Worm (Caenorhabditis elegans): ENCODE measurements around the gene tsg-101.
A peak's percentile ranks its signal among the peaks of the same experiment; 100 is the strongest.

tsg-101 gene

ce11 chrIV:3527878-3528277, 13.5 kb upstream of the tsg-101 start:
- TF ChIP-seq ccch-3 (GFP tag; optimal IDR thresholded peaks at IDR 0.05) (no peak), snpc-4 (GFP tag; optimal IDR thresholded peaks at IDR 0.05) (no peak), snpc-4 (tag; optimal IDR thresholded peaks at IDR 0.05) (no peak), pha-4 (tag; optimal IDR thresholded peaks at IDR 0.05) (no peak), chd-7 (tag; optimal IDR thresholded peaks at IDR 0.05) (no peak), B0035.1 (tag; optimal IDR thresholded peaks at IDR 0.05) (no peak), T07F8.4 (tag; optimal IDR thresholded peaks at IDR 0.05) (no peak), egl-44 (GFP tag; IDR thresholded peaks at IDR 0.05) (no peak), attf-5 (GFP tag; optimal IDR thresholded peaks at IDR 0.05) (no peak), K11D2.4 (GFP tag; IDR thresholded peaks at IDR 0.05) (no peak), lin-35 (GFP tag; optimal IDR thresholded peaks at IDR 0.05) (no peak), ztf-22 (GFP tag; optimal IDR thresholded peaks at IDR 0.05) (no peak), nfya-1 (tag; optimal IDR thresholded peaks at IDR 0.05; ENCODE audit: borderline replicate concordance, insufficient read depth) (no peak), hrde-1 (tag; optimal IDR thresholded peaks at IDR 0.05; ENCODE audit: borderline replicate concordance) (no peak), hlh-12 (tag; optimal IDR thresholded peaks at IDR 0.05) (no peak), ztf-26 (tag; optimal IDR thresholded peaks at IDR 0.05) (no peak), ekl-4 (GFP tag; IDR thresholded peaks at IDR 0.05) (no peak), F33H1.4 (GFP tag; IDR thresholded peaks at IDR 0.05) (no peak), gei-17 (GFP tag; optimal IDR thresholded peaks at IDR 0.05) (no peak)

ce11 chrIV:3526831-3527404, 12.6 kb upstream of the tsg-101 start, which contains the start of gene M57.2:
TSS of gene M57.2 (plus strand) at chrIV:3527354.
- no peak for TF ChIP-seq F37B4.10 (GFP tag; IDR thresholded peaks at IDR 0.05)
- TF ChIP-seq somi-1 (GFP tag; optimal IDR thresholded peaks at IDR 0.05): no peak
- TF ChIP-seq Y79H2A.3 (GFP tag; conservative IDR thresholded peaks at IDR 0.05): no peak
- peak; percentile 75 for TF ChIP-seq madf-6 (GFP tag; IDR thresholded peaks at IDR 0.05)
- TF ChIP-seq B0261.1 (tag; optimal IDR thresholded peaks at IDR 0.05): no peak
- TF ChIP-seq aptf-3 (GFP tag; IDR thresholded peaks at IDR 0.05): no peak
- TF ChIP-seq xnd-1 (tag; optimal IDR thresholded peaks at IDR 0.05): peak; percentile 13
- no peak for TF ChIP-seq lin-54 (GFP tag; optimal IDR thresholded peaks at IDR 0.05)
- no peak for TF ChIP-seq lsl-1 (GFP tag; optimal IDR thresholded peaks at IDR 0.05)
- TF ChIP-seq Y53G8AR.9 (GFP tag; conservative IDR thresholded peaks at IDR 0.05): no peak
- peak; percentile 66 for TF ChIP-seq egrh-3 (GFP tag; IDR thresholded peaks at IDR 0.05)
- TF ChIP-seq efl-1 (GFP tag; optimal IDR thresholded peaks at IDR 0.05): peak; percentile 27
- peak; percentile 51; the same call in 1 of the 2 replicates for TF ChIP-seq madf-8 (GFP tag; conservative IDR thresholded peaks at IDR 0.05)

ce11 chrIV:3526144-3526797, 11.9 kb upstream of the tsg-101 start:
- TF ChIP-seq cebp-1 (GFP tag; IDR thresholded peaks at IDR 0.05) (0 out of 2 replicates have a peak, but pooled peaks have one; percentile 35), cebp-1 (tag; optimal IDR thresholded peaks at IDR 0.05) (peak; percentile 88), lin-35 (GFP tag; optimal IDR thresholded peaks at IDR 0.05) (peak in 1 of 3 experiments; percentile 30), hmg-20 (GFP tag; IDR thresholded peaks at IDR 0.05) (no peak), B0336.3 (GFP tag; IDR thresholded peaks at IDR 0.05) (peak; percentile 17; the same call in 1 of the 2 replicates), F23B12.7 (tag; optimal IDR thresholded peaks at IDR 0.05; ENCODE audit: insufficient read depth) (no peak)
